Worm (Caenorhabditis elegans) whole organism, midembryonic: ENCODE measurements around the gene ZK686.2.

Experiments
- T22C8.4 ChIP-seq: fragments of 200-800 bp; sonication (Bioruptor generic); IDR thresholded peaks from 2 replicates; pipeline ENCODE4 v1.3.6; 2022; ENCODE audit warnings: missing genetic modification characterization, missing compliant biosample characterization
- cog-1 ChIP-seq: sonication (generic microtip); optimal IDR thresholded peaks from 2 replicates; lab custom pipeline; 2016; ENCODE audit warnings: missing genetic modification characterization, missing compliant biosample characterization
- flt-1 ChIP-seq: fragments of 200-800 bp; sonication (Bioruptor generic); IDR thresholded peaks from 2 replicates; pipeline ENCODE4 v1.3.6; 2022; ENCODE audit warnings: missing genetic modification characterization, missing compliant biosample characterization
- klf-2 ChIP-seq: fragments of 200-800 bp; sonication (Bioruptor generic); conservative IDR thresholded peaks from 2 replicates; pipeline ENCODE4 v1.3.6; 2022; ENCODE audit warnings: missing genetic modification reagents, missing genetic modification characterization, missing compliant biosample characterization
- med-1 ChIP-seq: sonication (generic microtip); optimal IDR thresholded peaks from 2 replicates; lab custom pipeline; 2017; ENCODE audit warnings: missing genetic modification characterization, mild to moderate bottlenecking, missing compliant biosample characterization, antibody characterized with exemption, missing genetic modification reagents; ENCODE audit not compliant: insufficient read depth
- ref-1 ChIP-seq: fragments of 200-800 bp; sonication (Bioruptor generic); conservative IDR thresholded peaks from 2 replicates; pipeline ENCODE4 v1.3.6; 2022; ENCODE audit warnings: missing genetic modification reagents, missing genetic modification characterization, missing compliant biosample characterization
- tab-1 ChIP-seq: fragments of 200-800 bp; sonication (Bioruptor generic); IDR thresholded peaks from 2 replicates; pipeline ENCODE4 v1.3.6; 2022; ENCODE audit warnings: missing genetic modification characterization, missing compliant biosample characterization
- ztf-23 ChIP-seq: fragments of 200-800 bp; sonication (Bioruptor generic); IDR thresholded peaks from 2 replicates; pipeline ENCODE4 v1.3.6; 2022; ENCODE audit warnings: missing genetic modification reagents, missing genetic modification characterization, missing compliant biosample characterization
- ztf-29 ChIP-seq: fragments of 200-800 bp; sonication (Bioruptor generic); IDR thresholded peaks from 2 replicates; pipeline ENCODE4 v1.3.6; 2022; ENCODE audit warnings: missing genetic modification reagents, missing genetic modification characterization, missing compliant biosample characterization

ZK686.2 gene

DNA sequence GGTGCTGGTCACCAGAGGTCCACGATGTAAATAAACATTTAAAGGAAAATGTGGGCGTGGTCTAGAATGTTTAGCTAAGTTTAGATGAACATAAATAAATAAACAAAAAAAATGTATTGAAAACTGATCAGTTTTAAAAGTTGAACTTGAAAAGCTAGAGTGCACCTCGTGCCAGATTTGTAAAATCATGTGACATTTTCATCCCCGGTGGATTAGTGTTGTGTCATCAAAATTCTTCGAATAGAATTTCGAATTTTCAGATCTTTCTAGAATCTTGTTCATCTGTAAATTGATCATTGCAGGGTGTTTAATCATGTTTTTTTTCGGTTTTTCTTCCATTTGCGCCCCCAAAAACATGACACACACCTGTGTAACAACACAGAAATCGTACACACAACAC, 39.4 kb downstream of the ZK686.2 start:
- TF ChIP-seq ztf-23 (GFP tag; lab: Robert Waterston, UW) = no peak
- no peak for TF ChIP-seq med-1 (GFP tag; lab: Kevin White, UChicago)
- TF ChIP-seq klf-2 (GFP tag; lab: Robert Waterston, UW) = no peak
- TF ChIP-seq flt-1 (GFP tag; lab: Robert Waterston, UW) = no peak
- no peak for TF ChIP-seq ztf-29
- TF ChIP-seq cog-1 = no peak
- no peak for TF ChIP-seq ref-1 (GFP tag; lab: Robert Waterston, UW)
- TF ChIP-seq tab-1 = no peak
- no peak for TF ChIP-seq T22C8.4 (GFP tag; lab: Robert Waterston, UW)

DNA sequence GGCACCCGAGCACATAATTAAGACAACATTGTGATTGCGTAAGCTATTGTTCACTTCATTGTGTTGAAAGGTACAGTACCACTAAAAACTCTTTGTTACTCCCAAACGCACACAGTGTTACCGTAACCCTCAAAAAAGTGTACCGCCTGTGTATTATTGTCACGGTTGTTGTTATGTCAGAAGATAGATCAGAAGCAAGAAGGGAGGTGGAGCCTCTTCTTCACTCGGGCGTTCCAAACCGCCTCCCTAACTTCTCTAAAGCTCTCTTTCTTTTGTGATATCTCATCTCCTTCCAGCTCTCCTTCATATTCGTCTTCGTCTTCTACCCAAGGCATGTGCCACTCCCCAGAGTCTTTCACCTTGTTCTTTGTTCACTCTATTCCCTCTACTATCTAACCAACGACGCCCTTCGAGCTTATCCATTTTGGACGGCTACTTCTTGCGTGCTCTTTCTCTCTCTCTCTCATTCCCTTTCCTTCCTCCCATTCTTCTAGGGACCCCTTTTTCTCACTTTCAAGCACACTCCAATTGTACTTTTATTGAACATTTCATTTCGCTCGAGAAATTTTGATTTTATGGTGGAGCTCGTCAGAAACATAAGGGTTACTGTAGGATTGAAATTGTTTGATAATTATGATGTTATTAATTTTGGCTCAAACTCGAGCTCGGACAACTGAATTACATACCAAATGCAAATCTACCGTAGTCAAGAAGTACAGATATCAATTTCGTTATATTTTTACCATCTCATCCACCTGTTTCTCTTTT, 40.2 kb downstream of the ZK686.2 start:
- TF ChIP-seq flt-1 (GFP tag; lab: Robert Waterston, UW) (no peak), tab-1 (0 out of 2 replicates have a peak, but pooled peaks have one; percentile 19), T22C8.4 (GFP tag; lab: Robert Waterston, UW) (no peak), klf-2 (GFP tag; lab: Robert Waterston, UW) (no peak)

DNA sequence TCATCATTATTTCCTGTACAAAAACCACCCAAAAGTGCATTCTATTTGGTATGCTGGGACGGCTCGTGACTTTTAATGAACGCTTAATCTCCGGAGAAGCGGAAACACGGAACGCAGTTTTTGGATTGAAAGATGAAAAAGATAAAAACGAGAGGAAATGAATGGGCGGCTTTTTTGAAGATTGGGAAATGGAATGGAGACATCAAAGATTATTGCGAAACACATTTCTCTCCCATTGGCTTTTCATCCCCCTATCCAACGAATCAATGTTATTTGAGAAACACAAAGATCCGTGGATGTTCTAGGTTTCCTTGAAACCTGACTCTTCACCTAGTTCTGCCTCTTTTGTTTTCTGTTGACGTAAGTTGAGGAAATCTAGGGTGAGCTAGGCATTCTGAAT, 41.4 kb downstream of the ZK686.2 start:
- TF ChIP-seq ref-1 (GFP tag; lab: Robert Waterston, UW) (no peak), ztf-29 (no peak), klf-2 (GFP tag; lab: Robert Waterston, UW) (no peak), flt-1 (GFP tag; lab: Robert Waterston, UW) (no peak), cog-1 (no peak), med-1 (GFP tag; lab: Kevin White, UChicago) (no peak), T22C8.4 (GFP tag; lab: Robert Waterston, UW) (no peak), ztf-23 (GFP tag; lab: Robert Waterston, UW) (no peak), tab-1 (no peak)

DNA sequence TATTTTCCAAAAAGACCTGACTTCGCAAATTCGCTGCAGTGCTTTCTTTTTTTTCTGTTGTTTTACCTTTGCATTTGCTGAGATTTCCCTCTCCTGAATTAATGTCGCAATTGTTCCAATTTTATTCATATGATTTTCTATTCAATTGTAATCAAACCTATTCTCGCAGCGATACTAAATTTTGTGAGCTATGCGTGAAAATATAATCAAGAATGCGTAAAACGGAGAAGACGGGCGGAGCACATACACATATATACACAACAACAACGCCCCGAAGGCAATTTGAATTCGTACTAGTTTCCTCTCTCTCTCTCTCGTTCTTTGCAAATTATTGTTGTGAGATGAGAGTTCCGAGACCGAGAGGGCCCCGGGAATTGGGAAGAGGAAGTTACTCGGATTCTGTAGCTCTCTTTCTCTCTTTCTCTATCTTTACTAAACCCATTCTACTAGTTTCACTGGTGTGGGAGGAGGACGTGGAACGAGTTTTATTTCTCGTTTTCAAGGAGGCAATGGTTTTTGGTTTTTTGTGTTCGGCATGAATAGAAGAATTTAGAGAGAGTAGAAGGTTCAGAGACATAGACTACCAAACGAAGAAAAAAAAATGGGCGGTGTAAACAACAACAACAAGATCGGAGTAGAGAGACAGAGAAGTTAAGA, 42.3 kb downstream of the ZK686.2 start:
- TF ChIP-seq med-1 (GFP tag; lab: Kevin White, UChicago) (no peak), ztf-23 (GFP tag; lab: Robert Waterston, UW) (no peak), ztf-29 (no peak), cog-1 (no peak), flt-1 (GFP tag; lab: Robert Waterston, UW) (no peak), T22C8.4 (GFP tag; lab: Robert Waterston, UW) (no peak), tab-1 (no peak), ref-1 (GFP tag; lab: Robert Waterston, UW) (no peak), klf-2 (GFP tag; lab: Robert Waterston, UW) (no peak)

DNA sequence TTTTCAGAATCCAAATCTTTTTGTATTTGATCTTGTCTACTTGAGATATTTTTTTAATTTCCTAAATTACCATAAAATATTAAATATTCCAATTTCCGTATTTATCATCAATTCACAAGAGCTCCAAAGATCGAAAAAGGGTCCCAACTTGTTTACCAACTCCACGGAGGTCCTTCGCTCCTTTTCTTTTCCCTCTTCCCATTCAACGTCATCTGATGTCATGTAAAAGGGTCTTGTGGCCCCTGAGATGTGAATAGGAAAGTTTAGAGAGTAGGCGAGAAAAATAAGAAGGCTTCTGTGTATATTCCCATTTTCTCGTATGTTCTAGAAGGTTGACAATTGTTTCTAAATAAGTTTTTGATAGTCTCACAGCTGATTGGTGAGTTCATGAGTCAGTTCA, 42.9 kb downstream of the ZK686.2 start:
- TF ChIP-seq cog-1 (no peak), tab-1 (no peak), flt-1 (GFP tag; lab: Robert Waterston, UW) (no peak), med-1 (GFP tag; lab: Kevin White, UChicago) (no peak), T22C8.4 (GFP tag; lab: Robert Waterston, UW) (no peak), klf-2 (GFP tag; lab: Robert Waterston, UW) (no peak), ztf-23 (GFP tag; lab: Robert Waterston, UW) (no peak), ztf-29 (no peak), ref-1 (GFP tag; lab: Robert Waterston, UW) (no peak)

DNA sequence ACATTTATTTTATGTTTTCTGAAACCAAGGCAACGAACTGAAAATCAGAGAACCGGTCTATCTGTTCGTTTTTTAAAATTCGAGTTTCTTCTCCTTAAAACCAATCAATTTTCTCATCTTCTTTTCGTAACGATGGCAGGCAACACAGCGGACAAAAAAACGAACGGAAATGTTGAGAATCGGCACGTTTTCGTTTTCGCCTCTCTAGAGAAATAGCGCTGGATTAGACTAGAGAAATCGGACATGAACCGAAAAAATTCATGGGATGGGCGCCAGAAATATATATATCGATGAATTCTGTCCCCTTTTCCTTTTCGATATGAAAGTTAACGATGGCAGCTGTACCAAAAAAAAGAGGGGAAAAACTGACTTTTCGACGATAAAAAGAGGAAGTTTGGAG, 43.4 kb downstream of the ZK686.2 start:
- TF ChIP-seq klf-2 (GFP tag; lab: Robert Waterston, UW) = no peak
- no peak for TF ChIP-seq cog-1
- no peak for TF ChIP-seq med-1 (GFP tag; lab: Kevin White, UChicago)
- no peak for TF ChIP-seq ztf-29
- no peak for TF ChIP-seq ref-1 (GFP tag; lab: Robert Waterston, UW)
- TF ChIP-seq ztf-23 (GFP tag; lab: Robert Waterston, UW) = no peak
- no peak for TF ChIP-seq flt-1 (GFP tag; lab: Robert Waterston, UW)
- no peak for TF ChIP-seq tab-1
- no peak for TF ChIP-seq T22C8.4 (GFP tag; lab: Robert Waterston, UW)

DNA sequence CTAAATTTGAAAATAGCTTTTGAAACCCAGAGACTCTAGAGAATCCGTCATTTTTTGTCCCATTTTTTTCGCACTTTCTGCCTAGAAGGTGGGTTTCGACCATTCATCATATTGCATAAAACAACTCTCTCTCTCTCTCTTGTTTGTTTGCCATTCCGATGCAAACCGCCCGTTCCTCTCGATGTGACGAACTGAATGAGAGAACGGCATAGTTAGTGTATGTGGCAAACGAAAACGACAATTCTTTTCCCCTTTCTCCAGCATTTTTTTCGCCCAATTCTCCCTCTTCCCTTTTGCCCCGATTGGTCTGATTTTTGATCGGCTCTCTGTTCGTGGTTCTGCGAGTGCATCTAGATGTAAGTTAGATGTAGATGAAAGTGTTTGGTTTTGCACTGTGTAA, 44.3 kb downstream of the ZK686.2 start:
- TF ChIP-seq cog-1 = no peak
- TF ChIP-seq flt-1 (GFP tag; lab: Robert Waterston, UW) = no peak
- TF ChIP-seq med-1 (GFP tag; lab: Kevin White, UChicago) = no peak
- no peak for TF ChIP-seq ztf-29
- no peak for TF ChIP-seq T22C8.4 (GFP tag; lab: Robert Waterston, UW)
- no peak for TF ChIP-seq ref-1 (GFP tag; lab: Robert Waterston, UW)
- TF ChIP-seq tab-1 = no peak
- no peak for TF ChIP-seq klf-2 (GFP tag; lab: Robert Waterston, UW)
- TF ChIP-seq ztf-23 (GFP tag; lab: Robert Waterston, UW) = no peak

DNA sequence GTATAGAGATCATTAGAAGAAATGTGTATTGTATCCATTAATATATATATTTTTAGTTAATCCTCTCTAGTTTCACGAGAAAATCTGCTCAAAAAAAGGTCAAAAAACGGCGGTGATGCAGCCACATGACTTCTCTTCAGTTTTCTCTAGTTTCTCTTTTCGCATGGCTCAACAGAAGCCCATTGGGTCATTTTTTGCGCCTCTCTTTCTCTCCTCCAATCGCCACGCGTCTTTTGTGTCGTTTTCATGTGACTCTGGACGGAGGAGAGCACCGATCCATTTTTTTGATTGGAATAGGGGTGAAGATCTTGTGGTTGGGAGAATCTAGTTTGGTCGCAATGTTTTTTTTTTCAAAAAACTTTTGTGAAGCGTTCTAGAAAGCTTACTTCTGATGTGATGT, 45.0 kb downstream of the ZK686.2 start:
- TF ChIP-seq flt-1 (GFP tag; lab: Robert Waterston, UW) = no peak
- TF ChIP-seq klf-2 (GFP tag; lab: Robert Waterston, UW) = no peak
- no peak for TF ChIP-seq T22C8.4 (GFP tag; lab: Robert Waterston, UW)
- no peak for TF ChIP-seq ztf-23 (GFP tag; lab: Robert Waterston, UW)
- no peak for TF ChIP-seq ztf-29
- no peak for TF ChIP-seq med-1 (GFP tag; lab: Kevin White, UChicago)
- TF ChIP-seq cog-1 = no peak
- no peak for TF ChIP-seq ref-1 (GFP tag; lab: Robert Waterston, UW)
- no peak for TF ChIP-seq tab-1

DNA sequence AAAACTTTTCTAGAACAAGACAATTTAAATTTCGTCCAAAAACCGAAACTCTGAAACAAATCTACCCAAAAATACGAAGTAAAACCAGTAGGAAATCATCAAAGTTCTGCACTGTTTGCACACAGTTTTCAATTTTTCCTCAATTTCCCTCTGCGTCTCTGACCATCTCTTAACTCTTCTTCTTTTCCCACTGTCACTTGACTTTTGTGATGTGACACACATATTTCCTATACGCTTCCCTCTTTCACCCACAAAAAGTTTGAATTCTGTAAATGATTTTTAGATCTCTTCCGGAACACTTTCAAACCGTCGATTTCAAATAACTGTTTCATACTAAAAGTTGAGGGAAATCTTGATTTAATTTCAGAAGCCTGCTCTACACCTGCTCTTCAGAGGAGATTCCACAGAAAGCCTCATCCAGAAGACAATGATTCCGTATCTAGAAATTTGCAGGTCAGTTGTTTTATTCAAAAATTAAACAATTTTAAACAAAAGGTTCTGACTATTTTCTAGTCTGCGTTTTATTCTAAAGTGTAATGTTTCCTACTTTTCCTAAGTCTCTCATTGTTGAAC, 46.4 kb downstream of the ZK686.2 start, which contains the start of gene ncl-1:
ncl-1 (plus strand) TSS at position 366 of the 573 bp plus-strand sequence.
- no peak for TF ChIP-seq med-1 (GFP tag; lab: Kevin White, UChicago)
- no peak for TF ChIP-seq cog-1
- TF ChIP-seq klf-2 (GFP tag; lab: Robert Waterston, UW) = no peak
- TF ChIP-seq ztf-29 = no peak
- no peak for TF ChIP-seq ztf-23 (GFP tag; lab: Robert Waterston, UW)
- no peak for TF ChIP-seq flt-1 (GFP tag; lab: Robert Waterston, UW)
- TF ChIP-seq tab-1 = no peak
- no peak for TF ChIP-seq ref-1 (GFP tag; lab: Robert Waterston, UW)
